Fruit fly (Drosophila melanogaster): ENCODE results near the gene CG3982.

- TF ChIP-seq fd96Cb (tag; optimal IDR thresholded peaks at IDR 0.05) (peak; percentile 68), zf30C (GFP tag; optimal IDR thresholded peaks at IDR 0.05) (no peak)
Measured at dm6 chr3L:9410754-9411423, 6.3 kb downstream of the CG3982 start, which contains the start of the genes CG4022 and Cpsf5.

Measured in whole organism, embryonic.